Worm (Caenorhabditis elegans): ENCODE measurements around the gene cut-4.

cut-4 gene

DNA sequence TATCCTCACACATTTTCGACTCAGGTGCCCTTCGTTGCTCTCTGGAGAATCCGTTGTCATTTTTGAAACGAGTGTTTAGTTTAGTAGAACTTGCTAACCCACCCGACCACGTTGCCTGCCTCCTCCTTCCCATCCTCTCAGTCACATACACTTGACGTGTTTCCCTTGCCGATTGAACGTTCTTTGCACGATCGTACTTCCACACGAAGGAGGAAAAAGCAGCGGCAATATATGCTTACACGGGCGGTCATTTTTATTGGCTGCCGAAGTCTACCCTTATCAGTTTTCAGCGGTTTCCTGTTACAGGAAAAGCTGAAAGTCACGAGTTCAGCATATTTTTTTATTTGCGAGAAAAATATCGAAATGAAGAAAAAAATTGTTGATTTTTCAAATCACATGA is 46.2 kb upstream of the cut-4 start:
- TF ChIP-seq F13H6.1 (tag; optimal IDR thresholded peaks at IDR 0.05) (peak; percentile 80), nhr-10 (tag; optimal IDR thresholded peaks at IDR 0.05) (no peak), gmeb-1 (tag; optimal IDR thresholded peaks at IDR 0.05) (peak; percentile 37), sma-3 (GFP tag; optimal IDR thresholded peaks at IDR 0.05) (peak; percentile 11), nhr-21 (tag; optimal IDR thresholded peaks at IDR 0.05) (peak; percentile 76), crh-2 (tag; optimal IDR thresholded peaks at IDR 0.05) (peak; percentile 65), lin-11 (tag; optimal IDR thresholded peaks at IDR 0.05) (no peak), fos-1 (tag; optimal IDR thresholded peaks at IDR 0.05) (peak; percentile 84), egl-27 (tag; optimal IDR thresholded peaks at IDR 0.05) (peak; percentile 8), mdl-1 (tag; optimal IDR thresholded peaks at IDR 0.05) (peak in 1 of 2 experiments; percentile 64), nhr-129 (tag; optimal IDR thresholded peaks at IDR 0.05) (peak; percentile 70), ztf-11 (tag; optimal IDR thresholded peaks at IDR 0.05) (no peak), nhr-25 (tag; optimal IDR thresholded peaks at IDR 0.05) (peak; percentile 68), ZK546.5 (tag; optimal IDR thresholded peaks at IDR 0.05) (no peak), sma-9 (GFP tag; optimal IDR thresholded peaks at IDR 0.05) (peak; percentile 82), sma-9 (tag; optimal IDR thresholded peaks at IDR 0.05) (no peak)

DNA sequence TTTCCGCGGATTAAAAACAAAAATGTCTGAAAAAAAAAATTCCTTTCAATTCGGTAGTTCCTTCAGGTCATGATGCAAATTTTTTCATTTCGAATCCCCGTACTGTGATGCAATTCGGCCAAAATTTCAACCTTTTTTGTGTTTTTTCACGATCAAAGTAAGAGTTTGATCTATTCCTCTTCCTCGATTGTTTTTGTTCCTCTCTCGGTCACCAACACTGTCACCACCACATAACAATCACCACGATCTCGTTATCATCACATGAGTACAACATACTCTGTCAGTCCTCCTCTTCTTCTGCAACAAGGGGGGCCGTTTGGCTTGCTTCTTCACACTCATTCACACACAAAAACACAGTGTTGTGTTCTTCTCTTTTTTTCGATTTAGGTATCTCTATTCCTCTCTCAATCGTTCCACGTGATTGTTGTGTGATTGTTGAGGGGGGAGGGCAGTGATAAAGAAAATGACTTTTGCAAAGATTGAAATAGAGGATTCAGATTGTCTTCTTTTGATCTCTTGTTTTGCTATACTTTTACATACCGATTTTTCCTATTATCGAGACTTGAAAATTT is 45.6 kb upstream of the cut-4 start:
- TF ChIP-seq fos-1 (tag; optimal IDR thresholded peaks at IDR 0.05) (peak; percentile 34), aly-2 (tag; optimal IDR thresholded peaks at IDR 0.05) (no peak), ztf-4 (tag; optimal IDR thresholded peaks at IDR 0.05) (peak; percentile 72), C34F6.9 (tag; optimal IDR thresholded peaks at IDR 0.05) (peak; percentile 58), ztf-11 (tag; optimal IDR thresholded peaks at IDR 0.05) (no peak), nhr-77 (tag; optimal IDR thresholded peaks at IDR 0.05) (no peak), sma-9 (GFP tag; optimal IDR thresholded peaks at IDR 0.05) (peak; percentile 91), sma-9 (tag; optimal IDR thresholded peaks at IDR 0.05) (no peak), snpc-4 (tag; optimal IDR thresholded peaks at IDR 0.05) (no peak), sma-3 (GFP tag; optimal IDR thresholded peaks at IDR 0.05) (peak; percentile 85), nhr-6 (tag; optimal IDR thresholded peaks at IDR 0.05) (peak; percentile 35), mbf-1 (tag; optimal IDR thresholded peaks at IDR 0.05) (no peak), nhr-25 (tag; optimal IDR thresholded peaks at IDR 0.05) (peak; percentile 83), nhr-21 (tag; optimal IDR thresholded peaks at IDR 0.05) (peak; percentile 84), lin-13 (GFP tag; optimal IDR thresholded peaks at IDR 0.05) (peak; percentile 13), peb-1 (tag; optimal IDR thresholded peaks at IDR 0.05) (no peak), blmp-1 (tag; optimal IDR thresholded peaks at IDR 0.05; ENCODE audit: insufficient read depth) (peak; percentile 29), Y55F3AM.14 (GFP tag; optimal IDR thresholded peaks at IDR 0.05) (peak; percentile 52), nhr-10 (tag; optimal IDR thresholded peaks at IDR 0.05) (peak; percentile 2), nhr-11 (tag; optimal IDR thresholded peaks at IDR 0.05) (no peak), zag-1 (tag; optimal IDR thresholded peaks at IDR 0.05) (no peak), lin-11 (tag; optimal IDR thresholded peaks at IDR 0.05) (no peak), nhr-237 (tag; optimal IDR thresholded peaks at IDR 0.05) (no peak), sem-4 (tag; optimal IDR thresholded peaks at IDR 0.05) (peak; percentile 17), nhr-129 (tag; optimal IDR thresholded peaks at IDR 0.05) (peak; percentile 90), gmeb-1 (tag; optimal IDR thresholded peaks at IDR 0.05) (peak; percentile 16), alr-1 (tag; optimal IDR thresholded peaks at IDR 0.05) (no peak), nhr-23 (tag; optimal IDR thresholded peaks at IDR 0.05) (no peak), ceh-82 (tag; optimal IDR thresholded peaks at IDR 0.05) (no peak), crh-2 (tag; optimal IDR thresholded peaks at IDR 0.05) (peak; percentile 66), elt-1 (tag; optimal IDR thresholded peaks at IDR 0.05) (no peak), egl-27 (tag; optimal IDR thresholded peaks at IDR 0.05) (no peak), ama-1 (optimal IDR thresholded peaks at IDR 0.05) (no peak), mdl-1 (tag; optimal IDR thresholded peaks at IDR 0.05) (peak in 1 of 2 experiments; percentile 47), F13H6.1 (tag; optimal IDR thresholded peaks at IDR 0.05) (peak; percentile 51), lsy-2 (tag; optimal IDR thresholded peaks at IDR 0.05) (peak in 1 of 2 experiments; percentile 61)

DNA sequence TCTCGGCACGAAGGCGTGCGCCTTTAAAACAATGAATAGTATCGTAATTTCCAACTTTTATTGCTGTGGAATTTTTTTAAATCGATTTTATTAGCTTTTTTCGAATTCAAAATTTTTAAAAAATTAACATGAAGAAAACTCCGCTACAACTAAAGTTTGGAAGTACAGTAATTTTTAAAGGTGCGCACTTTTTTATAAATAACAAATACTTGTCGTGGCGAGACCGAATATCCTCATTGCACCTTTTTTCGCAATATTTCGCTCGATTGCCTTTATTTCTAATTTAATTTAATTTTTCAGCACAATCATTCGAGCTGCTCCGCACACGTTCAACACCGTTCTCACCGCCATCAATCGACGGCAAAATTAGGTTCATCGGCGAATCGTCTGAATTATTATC is 45.1 kb upstream of the cut-4 start, which contains the start of the genes T09F3.2 and T09F3.7:
T09F3.2 (plus strand) TSS at position 301 of the 400 bp plus-strand sequence.
T09F3.7 (plus strand) TSS at position 315 of the 400 bp plus-strand sequence.
- TF ChIP-seq ZK546.5 (tag; optimal IDR thresholded peaks at IDR 0.05) (no peak), R02D3.7 (tag; optimal IDR thresholded peaks at IDR 0.05) (no peak), lsy-2 (tag; optimal IDR thresholded peaks at IDR 0.05) (no peak), unc-39 (tag; optimal IDR thresholded peaks at IDR 0.05) (no peak), alr-1 (tag; optimal IDR thresholded peaks at IDR 0.05) (no peak), ama-1 (optimal IDR thresholded peaks at IDR 0.05) (no peak)

Measured in whole organism, L2 larva.